Worm (Caenorhabditis elegans) whole organism, L1 larva: ENCODE data around the gene C36E8.4.
A peak's percentile ranks its signal among the peaks of the same experiment; 100 is the strongest.

ENCODE experiments used
- C04F5.9 ChIP-seq: sonication (generic microtip); optimal IDR thresholded peaks from 2 replicates; lab custom pipeline; 2016; ENCODE audit warnings: missing genetic modification characterization, missing compliant biosample characterization
- C16A3.4 ChIP-seq: fragments of 150-350 bp; optimal IDR thresholded peaks from 2 replicates; lab custom pipeline; 2014; ENCODE audit warnings: missing biosample characterization, missing genetic modification characterization
- F16B12.6 ChIP-seq: fragments of 150-350 bp; optimal IDR thresholded peaks from 2 replicates; lab custom pipeline; 2014; ENCODE audit warnings: missing biosample characterization, missing genetic modification characterization
- aha-1 ChIP-seq: fragments of 150-350 bp; optimal IDR thresholded peaks from 2 replicates; lab custom pipeline; 2014; ENCODE audit warnings: missing biosample characterization, missing genetic modification characterization
- aly-2 ChIP-seq: fragments of 150-350 bp; optimal IDR thresholded peaks from 2 replicates; lab custom pipeline; 2014; ENCODE audit warnings: missing biosample characterization, missing genetic modification characterization
- blmp-1 ChIP-seq: fragments of 150-350 bp; optimal IDR thresholded peaks from 2 replicates; lab custom pipeline; 2014; ENCODE audit warnings: missing biosample characterization, missing genetic modification characterization
- ceh-8 ChIP-seq: fragments of 200-800 bp; sonication (Bioruptor generic); optimal IDR thresholded peaks from 2 replicates; lab custom pipeline; 2018; ENCODE audit warnings: mild to moderate bottlenecking, missing genetic modification characterization, moderate library complexity, missing compliant biosample characterization
- ceh-82 ChIP-seq, 3 experiments: fragments of 150-350 bp in 1 of 3; sonication (generic microtip) in 2 of 3; optimal IDR thresholded peaks; 2 replicates each; lab custom pipeline; 2014 to 2017; ENCODE audit warnings: missing biosample characterization in 3 of 3, missing genetic modification characterization in 3 of 3
- ceh-90 ChIP-seq: sonication (generic microtip); optimal IDR thresholded peaks from 2 replicates; lab custom pipeline; 2016; ENCODE audit warnings: missing genetic modification characterization, missing compliant biosample characterization
- dsc-1 ChIP-seq: sonication (generic microtip); optimal IDR thresholded peaks from 2 replicates; lab custom pipeline; 2016; ENCODE audit warnings: mild to moderate bottlenecking, missing genetic modification characterization, missing compliant biosample characterization
- efl-1 ChIP-seq, 4 experiments: fragments of 150-350 bp; optimal IDR thresholded peaks in 3 of 4; peaks in 1 of 4; 1 replicate in 1 of 4; 2 replicates in 3 of 4; lab custom pipeline; 2014; ENCODE audit warnings: missing biosample characterization in 2 of 4, missing genetic modification characterization in 2 of 4, missing genetic modification reagents in 2 of 4
- egl-13 ChIP-seq: sonication (generic microtip); optimal IDR thresholded peaks from 2 replicates; lab custom pipeline; 2016; ENCODE audit warnings: missing genotype, missing genetic modification reagents, missing genetic modification characterization, missing compliant biosample characterization
- elt-2 ChIP-seq: sonication (generic microtip); optimal IDR thresholded peaks from 2 replicates; lab custom pipeline; 2016; ENCODE audit warnings: missing genetic modification characterization, mild to moderate bottlenecking, inconsistent platforms, missing compliant biosample characterization, missing genetic modification reagents
- elt-3 ChIP-seq, 6 experiments: fragments of 150-350 bp in 1 of 6; sonication (generic microtip); optimal IDR thresholded peaks; 2 replicates each; lab custom pipeline; 2017 to 2018; ENCODE audit warnings: missing biosample characterization in 6 of 6, missing genetic modification characterization in 6 of 6, inconsistent platforms in 1 of 6
- fkh-4 ChIP-seq: sonication (generic microtip); optimal IDR thresholded peaks from 2 replicates; lab custom pipeline; 2016; ENCODE audit warnings: missing compliant biosample characterization, missing genetic modification characterization, borderline replicate concordance
- grh-1 ChIP-seq: fragments of 200-800 bp; sonication (Bioruptor generic); IDR thresholded peaks from 2 replicates; pipeline ENCODE4 v1.3.6; 2022; ENCODE audit warnings: missing genetic modification reagents, missing genetic modification characterization, missing compliant biosample characterization
- hpl-2 ChIP-seq: fragments of 150-350 bp; optimal IDR thresholded peaks from 2 replicates; lab custom pipeline; 2014; ENCODE audit warnings: missing biosample characterization, missing genetic modification reagents, missing genetic modification characterization
- irx-1 ChIP-seq: sonication (generic microtip); optimal IDR thresholded peaks from 2 replicates; lab custom pipeline; 2016; ENCODE audit warnings: missing genetic modification characterization, missing compliant biosample characterization
- isw-1 ChIP-seq: fragments of 200-800 bp; sonication (Bioruptor generic); IDR thresholded peaks from 2 replicates; pipeline ENCODE4 v1.3.6; 2022; ENCODE audit warnings: missing genetic modification characterization, missing compliant biosample characterization
- lin-14 ChIP-seq: fragments of 200-800 bp; sonication (Bioruptor generic); optimal IDR thresholded peaks from 2 replicates; lab custom pipeline; 2018; ENCODE audit warnings: mild to moderate bottlenecking, missing genetic modification characterization, moderate library complexity, missing compliant biosample characterization
- lin-35 ChIP-seq, 2 experiments: fragments of 150-350 bp; optimal IDR thresholded peaks; 2 replicates each; lab custom pipeline; 2014; ENCODE audit warnings: missing biosample characterization in 2 of 2, missing genetic modification characterization in 2 of 2, missing genetic modification reagents in 2 of 2
- lsy-2 ChIP-seq, 2 experiments: fragments of 150-350 bp; optimal IDR thresholded peaks; 2 replicates each; lab custom pipeline; 2014; ENCODE audit warnings: missing biosample characterization in 2 of 2, missing genetic modification characterization in 2 of 2
- mdl-1 ChIP-seq, 2 experiments: fragments of 150-350 bp; optimal IDR thresholded peaks; 2 replicates each; lab custom pipeline; 2014 to 2017; ENCODE audit warnings: missing biosample characterization in 2 of 2, missing genetic modification characterization in 2 of 2, inconsistent platforms in 1 of 2
- mep-1 ChIP-seq: fragments of 150-350 bp; optimal IDR thresholded peaks from 2 replicates; lab custom pipeline; 2014; ENCODE audit warnings: missing biosample characterization, missing genetic modification characterization
- nhr-11 ChIP-seq: fragments of 150-350 bp; optimal IDR thresholded peaks from 2 replicates; lab custom pipeline; 2014; ENCODE audit warnings: missing biosample characterization, missing genetic modification characterization
- nhr-19 ChIP-seq: fragments of 200-800 bp; sonication (Bioruptor generic); conservative IDR thresholded peaks from 2 replicates; pipeline ENCODE4 v1.3.6; 2022; ENCODE audit warnings: missing genetic modification characterization, missing compliant biosample characterization
- nhr-20 ChIP-seq: sonication (generic microtip); optimal IDR thresholded peaks from 2 replicates; lab custom pipeline; 2016; ENCODE audit warnings: mild to moderate bottlenecking, missing genetic modification characterization, missing compliant biosample characterization
- nhr-237 ChIP-seq: fragments of 150-350 bp; optimal IDR thresholded peaks from 2 replicates; lab custom pipeline; 2014; ENCODE audit warnings: missing biosample characterization, missing genetic modification characterization
- nhr-71 ChIP-seq: sonication (generic microtip); optimal IDR thresholded peaks from 2 replicates; lab custom pipeline; 2016; ENCODE audit warnings: mild to moderate bottlenecking, missing genetic modification characterization, moderate library complexity, missing compliant biosample characterization
- nhr-76 ChIP-seq: sonication (generic microtip); optimal IDR thresholded peaks from 2 replicates; lab custom pipeline; 2017; ENCODE audit warnings: missing biosample characterization, missing genetic modification characterization
- nhr-85 ChIP-seq: sonication (generic microtip); peaks from one replicate; lab custom pipeline; 2016; ENCODE audit warnings: missing genetic modification characterization, inconsistent platforms, missing compliant biosample characterization
- rnt-1 ChIP-seq: sonication (generic microtip); optimal IDR thresholded peaks from 2 replicates; lab custom pipeline; 2016; ENCODE audit warnings: mild to moderate bottlenecking, missing genetic modification characterization, moderate library complexity, missing compliant biosample characterization
- snpc-4 ChIP-seq: fragments of 150-350 bp; optimal IDR thresholded peaks from 2 replicates; lab custom pipeline; 2014; ENCODE audit warnings: missing biosample characterization, missing genetic modification characterization
- snu-23 ChIP-seq: sonication (generic microtip); optimal IDR thresholded peaks from 2 replicates; lab custom pipeline; 2016; ENCODE audit warnings: missing genetic modification characterization, missing compliant biosample characterization
- sox-4 ChIP-seq: sonication (generic microtip); optimal IDR thresholded peaks from 2 replicates; lab custom pipeline; 2016; ENCODE audit warnings: missing genetic modification characterization, missing compliant biosample characterization
- swsn-7 ChIP-seq: sonication (generic microtip); optimal IDR thresholded peaks from 2 replicates; lab custom pipeline; 2016; ENCODE audit warnings: missing genetic modification characterization, missing compliant biosample characterization
- unc-130 ChIP-seq: fragments of 150-350 bp; optimal IDR thresholded peaks from 2 replicates; lab custom pipeline; 2017; ENCODE audit warnings: missing biosample characterization, missing genetic modification characterization, inconsistent platforms
- unc-30 ChIP-seq: sonication (generic microtip); optimal IDR thresholded peaks from 2 replicates; lab custom pipeline; 2017; ENCODE audit warnings: missing biosample characterization, missing genetic modification characterization
- vab-15 ChIP-seq: sonication (generic microtip); optimal IDR thresholded peaks from 2 replicates; lab custom pipeline; 2017; ENCODE audit warnings: missing genotype, mild to moderate bottlenecking, missing genetic modification characterization, missing compliant biosample characterization
- xbp-1 ChIP-seq: sonication (generic microtip); optimal IDR thresholded peaks from 2 replicates; lab custom pipeline; 2016; ENCODE audit warnings: missing genetic modification characterization, missing compliant biosample characterization
- zag-1 ChIP-seq: fragments of 150-350 bp; optimal IDR thresholded peaks from 2 replicates; lab custom pipeline; 2014; ENCODE audit warnings: missing biosample characterization, missing genetic modification characterization
- zip-4 ChIP-seq: fragments of 200-800 bp; sonication (Bioruptor generic); optimal IDR thresholded peaks from 2 replicates; lab custom pipeline; 2018; ENCODE audit warnings: mild to moderate bottlenecking, missing genetic modification characterization, moderate library complexity, missing compliant biosample characterization

C36E8.4 gene

DNA sequence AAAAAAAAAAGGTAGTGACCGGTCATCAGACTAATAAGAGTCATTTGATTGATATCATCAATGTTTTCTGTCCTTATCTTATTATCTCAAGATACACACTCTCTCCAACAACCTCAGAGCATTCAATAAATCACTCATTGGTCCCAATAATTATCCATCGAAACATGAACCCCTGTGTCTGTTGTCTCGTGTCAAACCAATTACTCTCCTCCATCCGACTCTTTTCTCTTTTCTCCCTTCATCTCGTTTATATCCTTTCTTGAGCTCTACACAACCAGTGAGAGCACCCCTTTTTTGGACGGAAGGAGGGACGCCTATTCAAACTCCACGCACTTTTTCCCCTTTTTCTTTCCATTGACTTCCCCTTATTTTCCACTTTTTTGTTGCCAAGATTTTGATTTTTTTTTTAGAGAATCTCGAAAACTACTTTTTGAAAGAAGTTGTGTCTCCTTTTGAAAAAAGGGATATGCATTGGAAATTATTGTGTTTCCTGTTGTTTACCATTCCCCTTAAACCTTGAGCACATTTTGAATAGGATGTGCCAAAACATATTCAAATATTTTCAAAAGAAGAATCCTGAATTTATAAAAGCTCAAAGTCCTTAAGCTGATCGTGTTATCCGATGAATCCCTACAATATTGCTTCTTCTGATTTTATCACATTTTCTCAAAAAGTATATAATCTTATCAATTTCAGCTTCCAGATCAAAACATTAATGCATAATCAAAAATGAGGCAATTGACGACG lies 6.5 kb upstream of the C36E8.4 start, which contains the start of gene pxd-1 (continued):
- TF ChIP-seq nhr-19 (0 out of 2 replicates have a peak, but pooled peaks have one; percentile 3), hpl-2 (no peak), unc-30 (tag; lab: Kevin White, UChicago) (no peak), aha-1 (no peak), C04F5.9 (tag; lab: Kevin White, UChicago) (no peak), C16A3.4 (tag; lab: Kevin White, UChicago) (no peak), efl-1 (optimal IDR thresholded peaks at IDR 0.05; lab: Kevin White, UChicago) (no peak), efl-1 (GFP tag; optimal IDR thresholded peaks at IDR 0.05 in 1 of 2; lab: Kevin White, UChicago) (no peak), mdl-1 (tag; optimal IDR thresholded peaks at IDR 0.05; lab: Kevin White, UChicago) (no peak), lin-14 (peak; percentile 78), lsy-2 (tag; optimal IDR thresholded peaks at IDR 0.05; lab: Kevin White, UChicago) (peak; percentile 4 to 37), nhr-11 (no peak), unc-130 (tag; lab: Kevin White, UChicago) (no peak), grh-1 (GFP tag; lab: Robert Waterston, UW) (no peak), aly-2 (tag; lab: Kevin White, UChicago) (no peak), isw-1 (GFP tag; lab: Robert Waterston, UW) (no peak), snu-23 (GFP tag; lab: Kevin White, UChicago) (peak; percentile 18)

DNA sequence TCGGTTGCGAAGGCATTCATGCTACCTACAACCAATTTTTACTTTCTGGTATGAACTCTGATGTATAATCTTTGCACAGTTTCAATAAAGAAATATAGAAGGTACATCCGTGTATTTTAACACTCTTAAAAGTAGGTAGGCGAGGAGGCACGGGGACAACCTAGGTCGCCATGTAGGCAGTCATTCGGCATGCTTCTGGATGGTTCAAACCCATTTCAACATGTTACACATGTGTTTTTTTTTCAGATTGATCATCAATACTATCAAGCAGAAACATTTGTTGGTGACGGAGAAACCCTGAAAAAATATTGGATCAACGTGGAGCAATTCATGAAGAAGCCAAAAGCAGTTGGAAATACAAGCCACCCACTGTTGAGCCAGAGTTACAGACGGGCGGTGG lies 5.1 kb upstream of the C36E8.4 start:
- TF ChIP-seq nhr-20 (tag; lab: Kevin White, UChicago) = no peak
- TF ChIP-seq vab-15 (tag; lab: Kevin White, UChicago) = no peak
- TF ChIP-seq efl-1 (optimal IDR thresholded peaks at IDR 0.05; lab: Kevin White, UChicago) = no peak
- peak in 1 of 2 experiments; percentile 64 for TF ChIP-seq efl-1 (GFP tag; optimal IDR thresholded peaks at IDR 0.05 in 1 of 2; lab: Kevin White, UChicago)

DNA sequence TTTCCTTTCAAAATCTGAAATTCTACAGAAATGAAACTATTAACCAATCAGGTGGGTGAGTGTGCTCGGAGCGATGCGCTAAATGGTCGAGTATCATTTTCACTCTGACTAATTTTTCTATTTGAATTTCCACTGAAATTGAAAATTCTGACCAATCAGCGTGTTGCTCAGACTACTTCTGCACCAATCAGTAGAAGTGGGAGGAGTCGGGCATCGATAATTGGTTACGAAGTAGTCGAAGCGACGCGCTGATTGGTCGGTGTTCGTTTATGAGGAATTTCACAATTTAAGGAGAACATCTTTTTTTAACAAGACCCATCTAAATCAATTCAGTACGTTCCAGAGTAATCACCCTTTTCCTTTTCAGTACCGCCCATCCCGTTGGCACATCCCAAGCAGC lies 3.0 kb upstream of the C36E8.4 start:
- TF ChIP-seq nhr-237 = no peak
- no peak for TF ChIP-seq F16B12.6 (tag; lab: Kevin White, UChicago)
- TF ChIP-seq fkh-4 (tag; lab: Kevin White, UChicago) = no peak
- no peak for TF ChIP-seq nhr-76
- no peak for TF ChIP-seq zag-1 (tag; lab: Kevin White, UChicago)
- TF ChIP-seq snpc-4 (tag; lab: Kevin White, UChicago) = no peak
- TF ChIP-seq lin-35 (GFP tag; optimal IDR thresholded peaks at IDR 0.05; lab: Kevin White, UChicago) = no peak
- no peak for TF ChIP-seq ceh-8
- TF ChIP-seq dsc-1 (tag; lab: Kevin White, UChicago) = no peak
- no peak for TF ChIP-seq ceh-82 (tag; optimal IDR thresholded peaks at IDR 0.05; lab: Kevin White, UChicago)
- no peak for TF ChIP-seq mep-1
- no peak for TF ChIP-seq lin-14
- no peak for TF ChIP-seq blmp-1
- no peak for TF ChIP-seq lsy-2 (tag; optimal IDR thresholded peaks at IDR 0.05; lab: Kevin White, UChicago)
- no peak for TF ChIP-seq zip-4 (GFP tag; lab: Kevin White, UChicago)
- TF ChIP-seq irx-1 (tag; lab: Kevin White, UChicago) = no peak
- TF ChIP-seq ceh-90 = no peak
- TF ChIP-seq nhr-19 = no peak
- TF ChIP-seq, all 84 proteins: peak for 0

DNA sequence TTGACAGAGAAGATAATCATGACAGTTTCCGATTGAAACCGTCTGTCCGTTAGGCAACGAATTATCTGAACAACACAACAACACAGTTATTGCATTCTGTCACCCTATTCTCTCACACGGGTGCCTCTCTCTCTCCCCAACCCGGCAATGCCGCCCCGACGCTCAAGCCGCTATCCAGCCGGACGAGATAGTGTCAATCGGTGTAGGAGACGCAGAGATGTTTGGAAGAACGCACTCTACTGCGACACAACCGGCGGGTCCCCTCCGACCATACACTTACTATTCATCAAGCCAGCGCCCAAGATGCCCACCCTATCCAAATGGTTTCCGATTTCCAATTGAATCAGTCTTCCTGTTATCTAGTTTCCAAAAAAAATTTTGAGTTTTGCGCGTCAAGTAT lies 2.0 kb upstream of the C36E8.4 start:
- TF ChIP-seq sox-4 (tag; lab: Kevin White, UChicago) (no peak), nhr-85 (peak; percentile 65), elt-2 (no peak), lin-35 (GFP tag; optimal IDR thresholded peaks at IDR 0.05; lab: Kevin White, UChicago) (peak in 1 of 2 experiments; percentile 5), snpc-4 (tag; lab: Kevin White, UChicago) (no peak), lin-14 (peak; percentile 73), efl-1 (optimal IDR thresholded peaks at IDR 0.05; lab: Kevin White, UChicago) (no peak), efl-1 (GFP tag; optimal IDR thresholded peaks at IDR 0.05 in 1 of 2; lab: Kevin White, UChicago) (peak in 1 of 2 experiments; percentile 41), egl-13 (no peak), nhr-71 (tag; lab: Kevin White, UChicago) (peak; percentile 35), nhr-20 (tag; lab: Kevin White, UChicago) (peak; percentile 36), mdl-1 (tag; optimal IDR thresholded peaks at IDR 0.05; lab: Kevin White, UChicago) (peak in 1 of 2 experiments; percentile 12), elt-3 (tag; optimal IDR thresholded peaks at IDR 0.05; lab: Kevin White, UChicago) (peak in 1 of 6 experiments; percentile 34), blmp-1 (no peak), rnt-1 (tag; lab: Kevin White, UChicago) (peak; percentile 24), lsy-2 (tag; optimal IDR thresholded peaks at IDR 0.05; lab: Kevin White, UChicago) (peak in 1 of 2 experiments; percentile 6), swsn-7 (tag; lab: Kevin White, UChicago) (peak; percentile 3), xbp-1 (tag; lab: Kevin White, UChicago) (peak; percentile 6), snu-23 (GFP tag; lab: Kevin White, UChicago) (peak; percentile 38)
